Worm (Caenorhabditis elegans) whole organism, L1 larva: ENCODE results near the gene F35B3.3.

Source experiments
- dpl-1 ChIP-seq, 3 experiments: fragments of 150-350 bp in 2 of 3; sonication (generic microtip) in 1 of 3; optimal IDR thresholded peaks; 2 replicates each; lab custom pipeline; 2014 to 2017; ENCODE audit warnings: missing biosample characterization in 3 of 3, missing genetic modification characterization in 3 of 3, missing genetic modification reagents in 3 of 3
- fkh-10 ChIP-seq: sonication (generic microtip); optimal IDR thresholded peaks from 2 replicates; lab custom pipeline; 2017; ENCODE audit warnings: missing biosample characterization, missing genetic modification reagents, missing genetic modification characterization
- lin-13 ChIP-seq: fragments of 150-350 bp; optimal IDR thresholded peaks from 2 replicates; lab custom pipeline; 2014; ENCODE audit warnings: missing biosample characterization, missing genetic modification reagents, missing genetic modification characterization
- mdl-1 ChIP-seq, 2 experiments: fragments of 150-350 bp; optimal IDR thresholded peaks; 2 replicates each; lab custom pipeline; 2014 to 2017; ENCODE audit warnings: missing biosample characterization in 2 of 2, missing genetic modification characterization in 2 of 2, inconsistent platforms in 1 of 2
- nhr-237 ChIP-seq: fragments of 150-350 bp; optimal IDR thresholded peaks from 2 replicates; lab custom pipeline; 2014; ENCODE audit warnings: missing biosample characterization, missing genetic modification characterization
- zip-4 ChIP-seq: fragments of 200-800 bp; sonication (Bioruptor generic); optimal IDR thresholded peaks from 2 replicates; lab custom pipeline; 2018; ENCODE audit warnings: mild to moderate bottlenecking, missing genetic modification characterization, moderate library complexity, missing compliant biosample characterization

DNA sequence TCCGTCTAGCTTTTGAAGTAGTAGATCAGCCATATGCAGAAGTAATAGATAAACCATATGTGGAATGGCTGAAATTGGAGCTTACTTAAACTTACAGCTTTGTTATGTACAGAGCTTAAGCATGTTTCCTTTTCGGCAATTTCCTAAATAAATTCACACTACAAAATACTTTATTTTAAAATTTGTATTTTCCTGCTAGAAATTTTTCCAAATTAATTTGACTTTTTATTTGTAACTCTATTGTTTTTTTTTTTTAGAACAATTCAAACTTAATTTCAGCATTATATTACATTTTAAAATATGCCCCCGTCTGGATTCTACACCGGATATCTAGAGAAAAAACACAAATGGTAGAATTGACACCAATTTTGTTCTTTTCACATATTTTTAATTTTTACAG lies at the start of gene F35B3.3:
- TF ChIP-seq nhr-237 (no peak), dpl-1 (GFP tag; optimal IDR thresholded peaks at IDR 0.05; lab: Kevin White, UChicago) (no peak), zip-4 (GFP tag; lab: Kevin White, UChicago) (no peak), lin-13 (no peak), mdl-1 (tag; optimal IDR thresholded peaks at IDR 0.05; lab: Kevin White, UChicago) (no peak), fkh-10 (no peak)
